Fruit fly (Drosophila melanogaster): ENCODE measurements around the gene CG42718.

- TF ChIP-seq CG5204 (GFP tag; optimal IDR thresholded peaks at IDR 0.05) (no peak), CG7101 (tag; optimal IDR thresholded peaks at IDR 0.05) (no peak), CG12768 (GFP tag; optimal IDR thresholded peaks at IDR 0.05) (no peak), kay (GFP tag; ENCODE audit: borderline replicate concordance) (no peak), tj (GFP tag; optimal IDR thresholded peaks at IDR 0.05) (no peak), CG33017 (tag; optimal IDR thresholded peaks at IDR 0.05) (no peak), CG1620 (GFP tag; optimal IDR thresholded peaks at IDR 0.05) (no peak), toe (GFP tag; optimal IDR thresholded peaks at IDR 0.05) (no peak), CG7045 (GFP tag; optimal IDR thresholded peaks at IDR 0.05) (no peak), pad (GFP tag; optimal IDR thresholded peaks at IDR 0.05) (no peak), Crg-1 (GFP tag; optimal IDR thresholded peaks at IDR 0.05) (no peak), CG11617 (GFP tag; optimal IDR thresholded peaks at IDR 0.05) (no peak), bab1 (GFP tag; optimal IDR thresholded peaks at IDR 0.05) (no peak)
These were observed 32.0 kb downstream of the CG42718 start for dm6 chr3L:16289067-16289466.

Measured in whole organism, adult.